Worm (Caenorhabditis elegans) whole organism, L2 larva: ENCODE data around the gene srw-62.

Source experiments
- F13H6.1 ChIP-seq: sonication (generic microtip); optimal IDR thresholded peaks from 2 replicates; lab custom pipeline; 2016; ENCODE audit warnings: missing genetic modification characterization, missing compliant biosample characterization
- R02D3.7 ChIP-seq: fragments of 150-350 bp; optimal IDR thresholded peaks from 2 replicates; lab custom pipeline; 2014; ENCODE audit warnings: missing biosample characterization, missing genetic modification characterization
- Y55F3AM.14 ChIP-seq: fragments of 200-800 bp; sonication (Bioruptor generic); optimal IDR thresholded peaks from 2 replicates; lab custom pipeline; 2018; ENCODE audit warnings: mild to moderate bottlenecking, missing genetic modification characterization, missing compliant biosample characterization
- ZK546.5 ChIP-seq: sonication (generic microtip); optimal IDR thresholded peaks from 2 replicates; lab custom pipeline; 2017; ENCODE audit warnings: missing biosample characterization, missing genetic modification characterization
- alr-1 ChIP-seq: fragments of 150-350 bp; optimal IDR thresholded peaks from 2 replicates; lab custom pipeline; 2014; ENCODE audit warnings: missing biosample characterization, missing genetic modification characterization
- aly-2 ChIP-seq: fragments of 150-350 bp; optimal IDR thresholded peaks from 2 replicates; lab custom pipeline; 2014; ENCODE audit warnings: missing biosample characterization, missing genetic modification characterization
- ama-1 ChIP-seq: fragments of 150-350 bp; optimal IDR thresholded peaks from 2 replicates; lab custom pipeline; 2018; ENCODE audit warnings: inconsistent platforms
- blmp-1 ChIP-seq: sonication (generic microtip); optimal IDR thresholded peaks from 2 replicates; lab custom pipeline; 2017; ENCODE audit warnings: missing genetic modification characterization, mild to moderate bottlenecking, missing compliant biosample characterization, antibody characterized with exemption, moderate library complexity; ENCODE audit not compliant: insufficient read depth
- ceh-16 ChIP-seq: fragments of 150-350 bp; optimal IDR thresholded peaks from 2 replicates; lab custom pipeline; 2014; ENCODE audit warnings: missing biosample characterization, missing genetic modification characterization
- egl-27 ChIP-seq: sonication (generic microtip); optimal IDR thresholded peaks from 3 replicates; lab custom pipeline; 2017; ENCODE audit warnings: missing biosample characterization, missing genetic modification reagents, missing genetic modification characterization
- elt-1 ChIP-seq: fragments of 150-350 bp; optimal IDR thresholded peaks from 2 replicates; lab custom pipeline; 2014; ENCODE audit warnings: missing biosample characterization, missing genetic modification characterization
- elt-3 ChIP-seq: sonication (generic microtip); optimal IDR thresholded peaks from 2 replicates; lab custom pipeline; 2017; ENCODE audit warnings: missing biosample characterization, missing genetic modification characterization
- fos-1 ChIP-seq: fragments of 150-350 bp; optimal IDR thresholded peaks from 2 replicates; lab custom pipeline; 2014; ENCODE audit warnings: missing biosample characterization, missing genetic modification characterization
- gmeb-1 ChIP-seq: fragments of 150-350 bp; optimal IDR thresholded peaks from 2 replicates; lab custom pipeline; 2014; ENCODE audit warnings: missing biosample characterization, missing genetic modification characterization
- lin-11 ChIP-seq: fragments of 150-350 bp; sonication (generic microtip); optimal IDR thresholded peaks from 2 replicates; lab custom pipeline; 2014; ENCODE audit warnings: missing biosample characterization, missing genetic modification characterization, inconsistent platforms, mixed read lengths
- lin-13 ChIP-seq: fragments of 150-350 bp; optimal IDR thresholded peaks from 2 replicates; lab custom pipeline; 2014; ENCODE audit warnings: missing biosample characterization, missing genetic modification reagents, missing genetic modification characterization
- lin-39 ChIP-seq: fragments of 150-350 bp; optimal IDR thresholded peaks from 2 replicates; lab custom pipeline; 2014; ENCODE audit warnings: missing biosample characterization, missing genetic modification reagents, missing genetic modification characterization
- mdl-1 ChIP-seq, 2 experiments: fragments of 150-350 bp in 1 of 2; sonication (generic microtip) in 1 of 2; optimal IDR thresholded peaks; 2 replicates each; lab custom pipeline; 2017; ENCODE audit warnings: missing biosample characterization in 2 of 2, missing genetic modification characterization in 2 of 2
- nhr-10 ChIP-seq: sonication (generic microtip); optimal IDR thresholded peaks from 2 replicates; lab custom pipeline; 2017; ENCODE audit warnings: missing biosample characterization, missing genetic modification characterization
- nhr-11 ChIP-seq: fragments of 150-350 bp; optimal IDR thresholded peaks from 2 replicates; lab custom pipeline; 2014; ENCODE audit warnings: missing biosample characterization, missing genetic modification characterization
- nhr-129 ChIP-seq: fragments of 150-350 bp; optimal IDR thresholded peaks from 2 replicates; lab custom pipeline; 2014; ENCODE audit warnings: missing biosample characterization, missing genetic modification characterization
- nhr-21 ChIP-seq: fragments of 150-350 bp; optimal IDR thresholded peaks from 2 replicates; lab custom pipeline; 2014; ENCODE audit warnings: missing biosample characterization, missing genetic modification characterization
- nhr-23 ChIP-seq: fragments of 150-350 bp; optimal IDR thresholded peaks from 2 replicates; lab custom pipeline; 2014; ENCODE audit warnings: missing biosample characterization, missing genetic modification reagents, missing genetic modification characterization
- nhr-237 ChIP-seq: fragments of 150-350 bp; optimal IDR thresholded peaks from 2 replicates; lab custom pipeline; 2014; ENCODE audit warnings: missing biosample characterization, missing genetic modification characterization
- nhr-6 ChIP-seq: fragments of 150-350 bp; optimal IDR thresholded peaks from 2 replicates; lab custom pipeline; 2014; ENCODE audit warnings: missing biosample characterization, missing genetic modification characterization
- peb-1 ChIP-seq: fragments of 150-350 bp; optimal IDR thresholded peaks from 2 replicates; lab custom pipeline; 2014; ENCODE audit warnings: missing biosample characterization, missing genetic modification characterization
- sem-4 ChIP-seq: fragments of 150-350 bp; optimal IDR thresholded peaks from 2 replicates; lab custom pipeline; 2014; ENCODE audit warnings: missing biosample characterization, missing genetic modification reagents, missing genetic modification characterization
- skn-1 ChIP-seq: sonication (generic microtip); optimal IDR thresholded peaks from 2 replicates; lab custom pipeline; 2017; ENCODE audit warnings: missing biosample characterization, missing genetic modification characterization
- sma-9 ChIP-seq, 2 experiments: fragments of 150-350 bp in 1 of 2; sonication (generic microtip) in 1 of 2; optimal IDR thresholded peaks; 2 replicates each; lab custom pipeline; 2014 to 2016; ENCODE audit warnings: missing genetic modification characterization in 2 of 2, mild to moderate bottlenecking in 1 of 2, missing biosample characterization in 1 of 2, missing compliant biosample characterization in 1 of 2, missing genetic modification reagents in 1 of 2, moderate library complexity in 1 of 2
- unc-39 ChIP-seq: fragments of 150-350 bp; optimal IDR thresholded peaks from 2 replicates; lab custom pipeline; 2014; ENCODE audit warnings: missing biosample characterization, missing genetic modification characterization
- unc-55 ChIP-seq: fragments of 150-350 bp; sonication (generic microtip); optimal IDR thresholded peaks from 3 replicates; lab custom pipeline; 2014; ENCODE audit warnings: missing biosample characterization, missing genetic modification reagents, missing genetic modification characterization
- zag-1 ChIP-seq: fragments of 150-350 bp; optimal IDR thresholded peaks from 2 replicates; lab custom pipeline; 2014; ENCODE audit warnings: missing biosample characterization, missing genetic modification characterization
- ztf-1 ChIP-seq: fragments of 200-800 bp; sonication (Bioruptor generic); conservative IDR thresholded peaks from 2 replicates; pipeline ENCODE4 v1.3.6; 2022; ENCODE audit warnings: missing genetic modification characterization, missing compliant biosample characterization
- ztf-11 ChIP-seq: sonication (generic microtip); optimal IDR thresholded peaks from 2 replicates; lab custom pipeline; 2017; ENCODE audit warnings: missing biosample characterization, missing genetic modification characterization
- ztf-4 ChIP-seq: fragments of 150-350 bp; optimal IDR thresholded peaks from 2 replicates; lab custom pipeline; 2014; ENCODE audit warnings: missing biosample characterization, missing genetic modification characterization

Gene srw-62

DNA sequence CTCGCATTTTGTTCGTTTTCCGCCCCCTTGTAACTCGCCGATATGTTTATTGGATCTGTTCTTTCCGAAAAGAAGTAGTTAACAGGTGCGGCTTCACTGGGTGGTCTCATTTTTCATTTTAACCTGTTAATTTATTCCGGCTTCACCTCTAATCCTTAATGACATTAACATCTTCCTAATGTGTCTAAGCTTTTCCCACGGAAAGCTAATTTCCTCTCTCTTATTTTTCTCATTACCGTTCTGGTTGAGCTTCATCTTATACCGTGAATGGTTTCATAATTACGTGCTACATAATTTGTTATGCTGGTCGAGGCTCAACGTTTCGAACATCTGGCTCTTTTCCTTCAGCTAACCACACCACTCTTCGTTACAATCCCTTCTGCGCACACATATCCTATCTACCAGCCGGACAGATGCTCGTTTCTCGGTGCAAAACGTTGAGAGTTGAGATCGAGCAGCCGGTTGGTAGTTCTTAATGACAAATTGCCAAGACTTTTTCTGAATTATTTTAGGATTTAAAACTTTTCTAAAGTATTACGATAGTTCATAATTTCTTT is 15.8 kb upstream of the srw-62 start:
- TF ChIP-seq lin-39 (tag; lab: Kevin White, UChicago) (no peak), unc-39 (tag; lab: Kevin White, UChicago) (no peak), nhr-21 (tag; lab: Kevin White, UChicago) (no peak), sem-4 (tag; lab: Kevin White, UChicago) (no peak), ztf-4 (tag; lab: Kevin White, UChicago) (no peak), nhr-237 (tag; lab: Kevin White, UChicago) (no peak), gmeb-1 (no peak), alr-1 (tag; lab: Kevin White, UChicago) (no peak), ceh-16 (tag; lab: Kevin White, UChicago) (no peak), lin-11 (tag; lab: Kevin White, UChicago) (no peak), R02D3.7 (tag; lab: Kevin White, UChicago) (no peak), nhr-6 (no peak), Y55F3AM.14 (GFP tag; lab: Kevin White, UChicago) (no peak), skn-1 (tag; lab: Kevin White, UChicago) (no peak), nhr-129 (no peak), ztf-1 (GFP tag; lab: Robert Waterston, UW) (no peak), peb-1 (tag; lab: Kevin White, UChicago) (no peak), lin-13 (GFP tag; lab: Kevin White, UChicago) (no peak)

DNA sequence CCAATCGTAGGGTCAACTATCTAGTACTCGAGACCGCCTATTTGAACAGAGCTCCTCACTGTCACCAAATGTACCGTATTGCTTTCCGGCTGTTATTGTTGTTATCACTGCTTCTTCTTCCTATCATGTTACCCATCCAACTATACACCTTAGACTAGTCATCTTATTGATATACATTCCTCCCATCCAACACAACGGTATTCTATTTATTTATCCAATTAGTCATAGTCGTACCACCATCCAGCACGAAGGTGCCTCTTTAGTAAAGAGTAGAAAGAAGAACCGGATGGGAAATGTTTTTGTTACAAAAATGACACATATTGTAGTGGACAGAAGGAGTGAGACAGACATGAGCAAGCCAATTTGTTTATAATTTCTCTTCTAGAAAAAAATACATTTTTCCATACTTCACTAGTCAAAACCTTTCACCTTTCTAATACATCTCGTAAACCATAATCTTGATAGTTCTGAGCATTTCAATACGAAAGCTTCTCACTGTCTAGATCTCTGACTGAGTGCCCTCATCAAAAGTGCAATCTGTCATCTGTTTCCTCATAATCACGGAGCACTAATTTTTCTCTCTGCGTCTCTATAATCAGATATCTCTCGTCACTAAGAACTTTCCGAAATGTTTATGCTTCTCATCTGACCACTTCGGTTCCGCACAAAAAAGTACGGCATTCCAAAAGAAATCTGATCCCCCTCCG is 14.9 kb upstream of the srw-62 start:
- TF ChIP-seq ztf-11 (tag; lab: Kevin White, UChicago) (no peak), alr-1 (tag; lab: Kevin White, UChicago) (no peak), peb-1 (tag; lab: Kevin White, UChicago) (no peak), elt-3 (tag; lab: Kevin White, UChicago) (no peak), R02D3.7 (tag; lab: Kevin White, UChicago) (no peak), blmp-1 (tag; lab: Kevin White, UChicago) (no peak), lin-39 (tag; lab: Kevin White, UChicago) (no peak), aly-2 (tag; lab: Kevin White, UChicago) (no peak), nhr-237 (tag; lab: Kevin White, UChicago) (no peak), F13H6.1 (tag; lab: Kevin White, UChicago) (no peak), unc-39 (tag; lab: Kevin White, UChicago) (no peak), ZK546.5 (no peak), skn-1 (tag; lab: Kevin White, UChicago) (no peak), nhr-10 (tag; lab: Kevin White, UChicago) (no peak), nhr-6 (no peak)

ce11 chrII:7810869-7811543 is 14.2 kb upstream of the srw-62 start, which contains the start of gene cki-1:
TSS of gene cki-1 (plus strand) at chrII:7811240.
- TF ChIP-seq sem-4 (tag; lab: Kevin White, UChicago) (no peak), lin-11 (tag; lab: Kevin White, UChicago) (no peak), elt-1 (no peak), nhr-11 (tag; lab: Kevin White, UChicago) (no peak), alr-1 (tag; lab: Kevin White, UChicago) (no peak), nhr-237 (tag; lab: Kevin White, UChicago) (no peak), egl-27 (no peak), elt-3 (tag; lab: Kevin White, UChicago) (no peak), ztf-4 (tag; lab: Kevin White, UChicago) (no peak), zag-1 (no peak), fos-1 (tag; lab: Kevin White, UChicago) (no peak), unc-55 (no peak), peb-1 (tag; lab: Kevin White, UChicago) (no peak), ama-1 (no peak), ztf-1 (GFP tag; lab: Robert Waterston, UW) (no peak), Y55F3AM.14 (GFP tag; lab: Kevin White, UChicago) (no peak), lin-13 (GFP tag; lab: Kevin White, UChicago) (no peak), mdl-1 (tag; optimal IDR thresholded peaks at IDR 0.05; lab: Kevin White, UChicago) (no peak), nhr-23 (tag; lab: Kevin White, UChicago) (no peak), sma-9 (GFP tag; optimal IDR thresholded peaks at IDR 0.05; lab: Kevin White, UChicago) (no peak), sma-9 (tag; optimal IDR thresholded peaks at IDR 0.05; lab: Kevin White, UChicago) (no peak)
